Fruit fly (Drosophila melanogaster): ENCODE results near the gene dpr9.
A peak's percentile ranks its signal among the peaks of the same experiment; 100 is the strongest.

dpr9 gene

dm6 chr3R:15114465-15115228, 37.6 kb upstream of the dpr9 start:
- TF ChIP-seq CG5204 (GFP tag; optimal IDR thresholded peaks at IDR 0.05) (peak; percentile 29), CG1620 (GFP tag; optimal IDR thresholded peaks at IDR 0.05) (no peak), CG7101 (tag; optimal IDR thresholded peaks at IDR 0.05) (peak; percentile 28), toe (GFP tag; optimal IDR thresholded peaks at IDR 0.05) (peak; percentile 2), pad (GFP tag; optimal IDR thresholded peaks at IDR 0.05) (no peak), CG11617 (GFP tag; optimal IDR thresholded peaks at IDR 0.05) (peak; percentile 19), CG12768 (GFP tag; optimal IDR thresholded peaks at IDR 0.05) (no peak), Crg-1 (GFP tag; optimal IDR thresholded peaks at IDR 0.05) (no peak), kay (GFP tag; ENCODE audit: borderline replicate concordance) (peak; percentile 7), Hr96 (GFP tag; optimal IDR thresholded peaks at IDR 0.05) (no peak), CG7045 (GFP tag; optimal IDR thresholded peaks at IDR 0.05) (peak; percentile 8), Mnt (GFP tag; optimal IDR thresholded peaks at IDR 0.05) (peak; percentile 5), tj (GFP tag; optimal IDR thresholded peaks at IDR 0.05) (no peak), Clk (GFP tag; optimal IDR thresholded peaks at IDR 0.05) (no peak), ovo (GFP tag; optimal IDR thresholded peaks at IDR 0.05) (no peak), bab1 (GFP tag; optimal IDR thresholded peaks at IDR 0.05) (peak; percentile 71), cnc (optimal IDR thresholded peaks at IDR 0.05) (no peak), cic (GFP tag; optimal IDR thresholded peaks at IDR 0.05) (no peak), CG14711 (tag; optimal IDR thresholded peaks at IDR 0.05) (no peak), CG33017 (tag; optimal IDR thresholded peaks at IDR 0.05) (no peak)

dm6 chr3R:15113584-15113983, 36.6 kb upstream of the dpr9 start:
- TF ChIP-seq ovo (GFP tag; optimal IDR thresholded peaks at IDR 0.05) (no peak), Clk (GFP tag; optimal IDR thresholded peaks at IDR 0.05) (no peak), CG11617 (GFP tag; optimal IDR thresholded peaks at IDR 0.05) (no peak), CG7101 (tag; optimal IDR thresholded peaks at IDR 0.05) (no peak), CG1620 (GFP tag; optimal IDR thresholded peaks at IDR 0.05) (no peak), cic (GFP tag; optimal IDR thresholded peaks at IDR 0.05) (no peak), pad (GFP tag; optimal IDR thresholded peaks at IDR 0.05) (no peak), CG14711 (tag; optimal IDR thresholded peaks at IDR 0.05) (no peak), Crg-1 (GFP tag; optimal IDR thresholded peaks at IDR 0.05) (no peak), toe (GFP tag; optimal IDR thresholded peaks at IDR 0.05) (no peak), CG7045 (GFP tag; optimal IDR thresholded peaks at IDR 0.05) (no peak), tj (GFP tag; optimal IDR thresholded peaks at IDR 0.05) (no peak), Mnt (GFP tag; optimal IDR thresholded peaks at IDR 0.05) (no peak), CG12768 (GFP tag; optimal IDR thresholded peaks at IDR 0.05) (no peak), bab1 (GFP tag; optimal IDR thresholded peaks at IDR 0.05) (no peak), Hr96 (GFP tag; optimal IDR thresholded peaks at IDR 0.05) (no peak), cnc (optimal IDR thresholded peaks at IDR 0.05) (no peak), CG33017 (tag; optimal IDR thresholded peaks at IDR 0.05) (no peak)

- TF ChIP-seq ovo (GFP tag; optimal IDR thresholded peaks at IDR 0.05) (no peak), CG12768 (GFP tag; optimal IDR thresholded peaks at IDR 0.05) (no peak), Mnt (GFP tag; optimal IDR thresholded peaks at IDR 0.05) (no peak), toe (GFP tag; optimal IDR thresholded peaks at IDR 0.05) (no peak), CG7101 (tag; optimal IDR thresholded peaks at IDR 0.05) (no peak), tj (GFP tag; optimal IDR thresholded peaks at IDR 0.05) (no peak), Clk (GFP tag; optimal IDR thresholded peaks at IDR 0.05) (no peak), Hr96 (GFP tag; optimal IDR thresholded peaks at IDR 0.05) (no peak), CG33017 (tag; optimal IDR thresholded peaks at IDR 0.05) (no peak), CG7045 (GFP tag; optimal IDR thresholded peaks at IDR 0.05) (no peak), kay (GFP tag; ENCODE audit: borderline replicate concordance) (no peak), CG14711 (tag; optimal IDR thresholded peaks at IDR 0.05) (no peak), pad (GFP tag; optimal IDR thresholded peaks at IDR 0.05) (no peak), CG11617 (GFP tag; optimal IDR thresholded peaks at IDR 0.05) (no peak)
Measured at dm6 chr3R:15112232-15112631, 35.2 kb upstream of the dpr9 start.

- TF ChIP-seq cic (GFP tag; optimal IDR thresholded peaks at IDR 0.05) (no peak), CG5204 (GFP tag; optimal IDR thresholded peaks at IDR 0.05) (peak; percentile 42), CG33017 (tag; optimal IDR thresholded peaks at IDR 0.05) (no peak), bab1 (GFP tag; optimal IDR thresholded peaks at IDR 0.05) (no peak), CG7101 (tag; optimal IDR thresholded peaks at IDR 0.05) (peak; percentile 23), Crg-1 (GFP tag; optimal IDR thresholded peaks at IDR 0.05) (no peak), tj (GFP tag; optimal IDR thresholded peaks at IDR 0.05) (no peak), Clk (GFP tag; optimal IDR thresholded peaks at IDR 0.05) (no peak), pad (GFP tag; optimal IDR thresholded peaks at IDR 0.05) (no peak), kay (GFP tag; ENCODE audit: borderline replicate concordance) (peak; percentile 51), CG11617 (GFP tag; optimal IDR thresholded peaks at IDR 0.05) (no peak), Mnt (GFP tag; optimal IDR thresholded peaks at IDR 0.05) (no peak), ovo (GFP tag; optimal IDR thresholded peaks at IDR 0.05) (no peak), cnc (optimal IDR thresholded peaks at IDR 0.05) (no peak), Hr96 (GFP tag; optimal IDR thresholded peaks at IDR 0.05) (no peak), CG7045 (GFP tag; optimal IDR thresholded peaks at IDR 0.05) (peak; percentile 7)
Measured at dm6 chr3R:15110135-15110534, 33.1 kb upstream of the dpr9 start.

- no peak for TF ChIP-seq kay (GFP tag; ENCODE audit: borderline replicate concordance)
- peak; percentile 86 for TF ChIP-seq cic (GFP tag; optimal IDR thresholded peaks at IDR 0.05)
- TF ChIP-seq CG1620 (GFP tag; optimal IDR thresholded peaks at IDR 0.05) = peak; percentile 98
- peak; percentile 93 for TF ChIP-seq Mnt (GFP tag; optimal IDR thresholded peaks at IDR 0.05)
- TF ChIP-seq CG11617 (GFP tag; optimal IDR thresholded peaks at IDR 0.05) = peak; percentile 85
- peak; percentile 67 for TF ChIP-seq CG12768 (GFP tag; optimal IDR thresholded peaks at IDR 0.05)
- TF ChIP-seq Crg-1 (GFP tag; optimal IDR thresholded peaks at IDR 0.05) = peak; percentile 93
- peak; percentile 83 for TF ChIP-seq CG33017 (tag; optimal IDR thresholded peaks at IDR 0.05)
- peak; percentile 77 for TF ChIP-seq CG14711 (tag; optimal IDR thresholded peaks at IDR 0.05)
- TF ChIP-seq CG7101 (tag; optimal IDR thresholded peaks at IDR 0.05) = peak; percentile 95
- no peak for TF ChIP-seq cnc (optimal IDR thresholded peaks at IDR 0.05)
- peak; percentile 42 for TF ChIP-seq tj (GFP tag; optimal IDR thresholded peaks at IDR 0.05)
- TF ChIP-seq pad (GFP tag; optimal IDR thresholded peaks at IDR 0.05) = peak; percentile 81
- peak; percentile 89 for TF ChIP-seq CG7045 (GFP tag; optimal IDR thresholded peaks at IDR 0.05)
- TF ChIP-seq bab1 (GFP tag; optimal IDR thresholded peaks at IDR 0.05) = peak; percentile 93
- peak; percentile 92 for TF ChIP-seq toe (GFP tag; optimal IDR thresholded peaks at IDR 0.05)
- TF ChIP-seq Hr96 (GFP tag; optimal IDR thresholded peaks at IDR 0.05) = peak; percentile 94
- TF ChIP-seq ovo (GFP tag; optimal IDR thresholded peaks at IDR 0.05) = peak; percentile 97
- TF ChIP-seq Clk (GFP tag; optimal IDR thresholded peaks at IDR 0.05) = peak; percentile 84
- TF ChIP-seq CG5204 (GFP tag; optimal IDR thresholded peaks at IDR 0.05) = peak; percentile 94
Measured at dm6 chr3R:15095550-15096031, 18.6 kb upstream of the dpr9 start, which contains the start of gene CG6966. Gene CG6966, minus strand, starts transcription at chr3R:15095631.

Measured in whole organism, adult.